Worm (Caenorhabditis elegans): ENCODE measurements around the gene C15C8.6.

ce11 chrV:12708305-12708704 is 43.0 kb downstream of the C15C8.6 start, which contains the start of gene R11D1.2:
- TF ChIP-seq nfya-1 (tag; optimal IDR thresholded peaks at IDR 0.05; ENCODE audit: borderline replicate concordance, insufficient read depth) (no peak), hmg-1.2 (GFP tag; IDR thresholded peaks at IDR 0.05) (no peak), atf-7 (tag; optimal IDR thresholded peaks at IDR 0.05) (no peak), nhr-120 (GFP tag; IDR thresholded peaks at IDR 0.05) (no peak)

All from whole organism, young adult.